Fruit fly (Drosophila melanogaster) whole organism, embryonic: ENCODE data around the gene CG32686.

Source experiments
- Bdp1 ChIP-seq: fragments of 200-800 bp; sonication (Bioruptor generic); optimal IDR thresholded peaks from 3 replicates; lab custom pipeline; 2016; ENCODE audit warnings: missing biosample characterization, missing genetic modification characterization
- Blimp-1 ChIP-seq: fragments of 200-800 bp; sonication (Bioruptor generic); optimal IDR thresholded peaks from 3 replicates; lab custom pipeline; 2018; ENCODE audit warnings: missing biosample characterization, missing genetic modification characterization, mild to moderate bottlenecking, moderate library complexity, missing genetic modification reagents
- CG10462 ChIP-seq: fragments of 200-800 bp; sonication (Bioruptor generic); optimal IDR thresholded peaks from 2 replicates; lab custom pipeline; 2016; ENCODE audit warnings: missing biosample characterization, missing genetic modification characterization
- CG14441 ChIP-seq: fragments of 200-800 bp; sonication (Bioruptor generic); IDR thresholded peaks from 2 replicates; pipeline ENCODE4 v1.3.6; 2022; ENCODE audit warnings: missing biosample characterization, missing genetic modification characterization
- CG14667 ChIP-seq: fragments of 200-800 bp; sonication (Bioruptor generic); IDR thresholded peaks from 2 replicates; pipeline ENCODE4 v1.3.6; 2022; ENCODE audit warnings: missing biosample characterization, missing genetic modification characterization
- CG14965 ChIP-seq: fragments of 200-800 bp; sonication (Bioruptor generic); optimal IDR thresholded peaks from 2 replicates; lab custom pipeline; 2016; ENCODE audit warnings: missing biosample characterization, missing genetic modification characterization, borderline replicate concordance
- CG15514 ChIP-seq: fragments of 200-800 bp; sonication (Bioruptor generic); optimal IDR thresholded peaks from 3 replicates; lab custom pipeline; 2017; ENCODE audit warnings: missing biosample characterization, missing genetic modification characterization, mild to moderate bottlenecking, moderate library complexity, missing genetic modification reagents
- CG1602 ChIP-seq: fragments of 200-800 bp; sonication (Bioruptor generic); optimal IDR thresholded peaks from 3 replicates; lab custom pipeline; 2016; ENCODE audit warnings: missing biosample characterization, missing genetic modification characterization
- CG16813 ChIP-seq: fragments of 200-800 bp; sonication (Bioruptor generic); IDR thresholded peaks from 3 replicates; pipeline ENCODE4 v1.3.6; 2022; ENCODE audit warnings: missing biosample characterization, missing genetic modification characterization; ENCODE audit not compliant: partially characterized antibody
- CG2120 ChIP-seq: fragments of 200-800 bp; sonication (Bioruptor generic); optimal IDR thresholded peaks from 3 replicates; lab custom pipeline; 2016; ENCODE audit warnings: missing biosample characterization, missing genetic modification characterization
- CG2875 ChIP-seq: fragments of 200-800 bp; sonication (Bioruptor generic); optimal IDR thresholded peaks from 2 replicates; lab custom pipeline; 2017; ENCODE audit warnings: missing biosample characterization, mild to moderate bottlenecking, missing genetic modification characterization, missing genetic modification reagents
- CG4404 ChIP-seq: fragments of 200-800 bp; sonication (Bioruptor generic); IDR thresholded peaks from 2 replicates; pipeline ENCODE4 v1.3.6; 2022; ENCODE audit warnings: missing biosample characterization, missing genetic modification characterization
- CG5245 ChIP-seq: fragments of 200-800 bp; sonication (Bioruptor generic); optimal IDR thresholded peaks from 3 replicates; lab custom pipeline; 2016; ENCODE audit warnings: missing biosample characterization, missing genetic modification characterization
- CG6683 ChIP-seq: fragments of 200-800 bp; sonication (Bioruptor generic); optimal IDR thresholded peaks from 2 replicates; lab custom pipeline; 2017; ENCODE audit warnings: missing biosample characterization, mild to moderate bottlenecking, missing genetic modification characterization, missing genetic modification reagents
- CG7372 ChIP-seq: fragments of 200-800 bp; sonication (Bioruptor generic); IDR thresholded peaks from 2 replicates; pipeline ENCODE4 v1.3.6; 2022; ENCODE audit warnings: missing biosample characterization, missing genetic modification characterization
- CG7745 ChIP-seq: fragments of 200-800 bp; sonication (Bioruptor generic); optimal IDR thresholded peaks from 2 replicates; lab custom pipeline; 2018; ENCODE audit warnings: missing biosample characterization, mild to moderate bottlenecking, missing genetic modification characterization, moderate library complexity
- CG9932 ChIP-seq: fragments of 200-800 bp; sonication (Bioruptor generic); IDR thresholded peaks from 2 replicates; pipeline ENCODE4 v1.3.6; 2022; ENCODE audit warnings: missing biosample characterization, missing genetic modification characterization
- Dek ChIP-seq: fragments of 200-800 bp; sonication (Bioruptor generic); optimal IDR thresholded peaks from 3 replicates; lab custom pipeline; 2019; ENCODE audit warnings: missing biosample characterization, mild to moderate bottlenecking, missing genetic modification characterization, moderate library complexity
- Eip74EF ChIP-seq, 2 experiments: fragments of 200-800 bp in 1 of 2; fragments of >200 bp in 1 of 2; sonication (Bioruptor generic) in 1 of 2; optimal IDR thresholded peaks; 2 replicates each; lab custom pipeline; 2017 to 2019; ENCODE audit warnings: missing biosample characterization in 2 of 2, missing genetic modification characterization in 2 of 2, mild to moderate bottlenecking in 1 of 2, moderate library complexity in 1 of 2
- Elba2 ChIP-seq: fragments of 200-800 bp; sonication (Bioruptor generic); optimal IDR thresholded peaks from 3 replicates; lab custom pipeline; 2016; ENCODE audit warnings: missing biosample characterization, missing genetic modification characterization
- GATAe ChIP-seq: fragments of 200-800 bp; sonication (Bioruptor generic); conservative IDR thresholded peaks from 2 replicates; pipeline ENCODE4 v1.3.6; 2022; ENCODE audit warnings: missing biosample characterization, missing genetic modification characterization
- HLH3B ChIP-seq: fragments of 200-800 bp; sonication (Bioruptor generic); IDR thresholded peaks from 2 replicates; pipeline ENCODE4 v1.3.6; 2022; ENCODE audit warnings: missing biosample characterization, missing genetic modification characterization
- HmgD ChIP-seq: fragments of 200-800 bp; sonication (Bioruptor generic); optimal IDR thresholded peaks from 3 replicates; lab custom pipeline; 2016; ENCODE audit warnings: missing biosample characterization, missing genetic modification characterization
- Hmr ChIP-seq: fragments of 200-800 bp; sonication (Bioruptor generic); optimal IDR thresholded peaks from 3 replicates; lab custom pipeline; 2017; ENCODE audit warnings: mild to moderate bottlenecking, missing biosample characterization, missing genetic modification reagents, missing genetic modification characterization
- Hr3 ChIP-seq: fragments of 200-800 bp; sonication (Bioruptor generic); optimal IDR thresholded peaks from 3 replicates; lab custom pipeline; 2016; ENCODE audit warnings: missing biosample characterization, missing genetic modification characterization
- Lpt ChIP-seq: fragments of >200 bp; optimal IDR thresholded peaks from 2 replicates; lab custom pipeline; 2018; ENCODE audit warnings: missing biosample characterization, missing genetic modification characterization
- Mad ChIP-seq: fragments of 200-800 bp; sonication (Bioruptor generic); optimal IDR thresholded peaks from 2 replicates; lab custom pipeline; 2016; ENCODE audit warnings: missing biosample characterization, missing genetic modification characterization
- NC2α ChIP-seq: fragments of 200-800 bp; sonication (Bioruptor generic); optimal IDR thresholded peaks from 2 replicates; lab custom pipeline; 2016; ENCODE audit warnings: missing biosample characterization, missing genetic modification characterization
- Opbp ChIP-seq: fragments of 200-800 bp; sonication (Bioruptor generic); IDR thresholded peaks from 3 replicates; pipeline ENCODE4 v1.3.6; 2022; ENCODE audit warnings: missing biosample characterization, missing genetic modification characterization; ENCODE audit not compliant: partially characterized antibody
- Optix ChIP-seq: fragments of 200-800 bp; sonication (Bioruptor generic); IDR thresholded peaks from 3 replicates; pipeline ENCODE4 v1.3.6; 2022; ENCODE audit warnings: missing biosample characterization, missing genetic modification characterization
- Rfx ChIP-seq: fragments of 200-800 bp; sonication (Bioruptor generic); IDR thresholded peaks from 2 replicates; pipeline ENCODE4 v1.3.6; 2022; ENCODE audit warnings: missing biosample characterization, missing genetic modification characterization
- Side ChIP-seq: fragments of 200-800 bp; sonication (Bioruptor generic); optimal IDR thresholded peaks from 2 replicates; lab custom pipeline; 2016; ENCODE audit warnings: missing biosample characterization, missing genetic modification characterization
- Sin3A ChIP-seq: fragments of >200 bp; optimal IDR thresholded peaks from 2 replicates; lab custom pipeline; 2018
- Sox100B ChIP-seq: fragments of 200-800 bp; sonication (Bioruptor generic); optimal IDR thresholded peaks from 3 replicates; lab custom pipeline; 2018; ENCODE audit warnings: missing biosample characterization, mild to moderate bottlenecking, missing genetic modification characterization
- abd-A ChIP-seq: fragments of 200-800 bp; sonication (Bioruptor generic); optimal IDR thresholded peaks from 3 replicates; lab custom pipeline; 2019; ENCODE audit warnings: missing biosample characterization, mild to moderate bottlenecking, missing genetic modification characterization, moderate library complexity
- al ChIP-seq: fragments of 200-800 bp; sonication (Bioruptor generic); IDR thresholded peaks from 2 replicates; pipeline ENCODE4 v1.3.6; 2022; ENCODE audit warnings: missing biosample characterization, missing genetic modification characterization
- bigmax ChIP-seq: fragments of 200-800 bp; sonication (Bioruptor generic); optimal IDR thresholded peaks from 2 replicates; lab custom pipeline; 2018; ENCODE audit warnings: missing biosample characterization, mild to moderate bottlenecking, missing genetic modification characterization
- cato ChIP-seq: fragments of 200-800 bp; sonication (Bioruptor generic); optimal IDR thresholded peaks from 2 replicates; lab custom pipeline; 2016; ENCODE audit warnings: missing biosample characterization, missing genetic modification characterization, borderline replicate concordance
- dm ChIP-seq: fragments of 200-800 bp; sonication (Bioruptor generic); optimal IDR thresholded peaks from 3 replicates; lab custom pipeline; 2016; ENCODE audit warnings: missing biosample characterization, missing genetic modification characterization
- dpn ChIP-seq, 2 experiments: fragments of 200-800 bp; sonication (Bioruptor generic); optimal IDR thresholded peaks; 3 replicates each; lab custom pipeline; 2016; ENCODE audit warnings: missing biosample characterization in 2 of 2, missing genetic modification characterization in 2 of 2
- exex ChIP-seq: fragments of 200-800 bp; sonication (Bioruptor generic); optimal IDR thresholded peaks from 4 replicates; lab custom pipeline; 2018; ENCODE audit warnings: missing biosample characterization, mild to moderate bottlenecking, missing genetic modification characterization, moderate library complexity
- gsb ChIP-seq: fragments of 200-800 bp; sonication (Bioruptor generic); IDR thresholded peaks from 2 replicates; pipeline ENCODE4 v1.3.6; 2022; ENCODE audit warnings: missing biosample characterization, missing genetic modification characterization
- ham ChIP-seq: fragments of 200-800 bp; sonication (Bioruptor generic); IDR thresholded peaks from 2 replicates; pipeline ENCODE4 v1.3.6; 2022; ENCODE audit warnings: missing biosample characterization, missing genetic modification characterization
- hkb ChIP-seq, 2 experiments: fragments of 200-800 bp in 1 of 2; fragments of >200 bp in 1 of 2; sonication (Bioruptor generic) in 1 of 2; IDR thresholded peaks in 1 of 2; optimal IDR thresholded peaks in 1 of 2; 2 replicates each; pipeline versions ENCODE4 v1.3.6 to Lab custom; 2017 to 2022; ENCODE audit warnings: missing biosample characterization in 1 of 2, missing genetic modification characterization in 1 of 2
- jigr1 ChIP-seq: fragments of 200-800 bp; sonication (Bioruptor generic); IDR thresholded peaks from 3 replicates; pipeline ENCODE4 v1.3.6; 2022; ENCODE audit warnings: missing biosample characterization, missing genetic modification characterization
- jing ChIP-seq: fragments of 200-800 bp; sonication (Bioruptor generic); optimal IDR thresholded peaks from 2 replicates; lab custom pipeline; 2018; ENCODE audit warnings: missing biosample characterization, mild to moderate bottlenecking, missing genetic modification characterization
- lov ChIP-seq, 2 experiments: fragments of 200-800 bp in 1 of 2; fragments of >200 bp in 1 of 2; sonication (Bioruptor generic) in 1 of 2; IDR thresholded peaks in 1 of 2; optimal IDR thresholded peaks in 1 of 2; 2 replicates in 1 of 2; 3 replicates in 1 of 2; pipeline versions ENCODE4 v1.3.6 to Lab custom; 2017 to 2022; ENCODE audit warnings: missing biosample characterization in 1 of 2, missing genetic modification characterization in 1 of 2
- tap ChIP-seq: fragments of 200-800 bp; optimal IDR thresholded peaks from 3 replicates; lab custom pipeline; 2019; ENCODE audit warnings: missing biosample characterization, mild to moderate bottlenecking, missing genetic modification characterization, moderate library complexity
- wdn ChIP-seq: fragments of 200-800 bp; sonication (Bioruptor generic); IDR thresholded peaks from 2 replicates; pipeline ENCODE4 v1.3.6; 2022; ENCODE audit warnings: missing biosample characterization, missing genetic modification characterization

The CG32686 gene

dm6 chrX:10324836-10325566, 50.1 kb downstream of the CG32686 start (continued):
- no peak for TF ChIP-seq Elba2 (GFP tag; lab: Kevin White, UChicago)
- no peak for TF ChIP-seq CG14667 (GFP tag; lab: Robert Waterston, UW)
- TF ChIP-seq Lpt (GFP tag; lab: Kevin White, UChicago) = no peak
- no peak for TF ChIP-seq Side (GFP tag; lab: Kevin White, UChicago)
- no peak for TF ChIP-seq CG7745 (tag; lab: Kevin White, UChicago)
- TF ChIP-seq jigr1 (GFP tag; lab: Robert Waterston, UW) = no peak
- no peak for TF ChIP-seq CG9932 (GFP tag; lab: Robert Waterston, UW)
- no peak for TF ChIP-seq CG2120 (GFP tag; lab: Kevin White, UChicago)
- no peak for TF ChIP-seq CG4404 (GFP tag; lab: Robert Waterston, UW)
- no peak for TF ChIP-seq CG10462 (GFP tag; lab: Kevin White, UChicago)
- TF ChIP-seq CG2875 (GFP tag; lab: Kevin White, UChicago) = no peak
- TF ChIP-seq CG14441 (GFP tag; lab: Robert Waterston, UW) = 0 out of 2 replicates have a peak, but pooled peaks have one; percentile 13
- TF ChIP-seq CG16813 (GFP tag; lab: Robert Waterston, UW) = no peak
- peak; percentile 31 for TF ChIP-seq Sox100B (GFP tag; lab: Kevin White, UChicago)
- no peak for TF ChIP-seq CG14965 (GFP tag; lab: Kevin White, UChicago)
- TF ChIP-seq CG6683 (GFP tag; lab: Kevin White, UChicago) = no peak
- no peak for TF ChIP-seq lov (optimal IDR thresholded peaks at IDR 0.05; lab: Kevin White, UChicago)
- TF ChIP-seq lov (GFP tag; IDR thresholded peaks at IDR 0.05; lab: Robert Waterston, UW) = no peak
- TF ChIP-seq jing (GFP tag; lab: Kevin White, UChicago) = no peak
- no peak for TF ChIP-seq dm (GFP tag; lab: Kevin White, UChicago)
- no peak for TF ChIP-seq bigmax (GFP tag; lab: Kevin White, UChicago)
- no peak for TF ChIP-seq Opbp
- no peak for TF ChIP-seq HLH3B (GFP tag; lab: Robert Waterston, UW)
- no peak for TF ChIP-seq Dek
- TF ChIP-seq gsb (GFP tag; lab: Robert Waterston, UW) = no peak
- TF ChIP-seq Rfx (GFP tag; lab: Robert Waterston, UW) = no peak
- TF ChIP-seq cato (GFP tag; lab: Kevin White, UChicago) = no peak
- TF ChIP-seq dpn (GFP tag; optimal IDR thresholded peaks at IDR 0.05; lab: Kevin White, UChicago) = peak in 1 of 2 experiments; percentile 18
- TF ChIP-seq Hmr = peak; percentile 5
- TF ChIP-seq abd-A (tag; lab: Kevin White, UChicago) = peak; percentile 14
- TF ChIP-seq Blimp-1 (GFP tag; lab: Kevin White, UChicago) = no peak
- no peak for TF ChIP-seq Sin3A
- TF ChIP-seq wdn (GFP tag; lab: Robert Waterston, UW) = no peak
- TF ChIP-seq NC2α (GFP tag; lab: Kevin White, UChicago) = no peak
- no peak for TF ChIP-seq HmgD
- TF ChIP-seq Optix (GFP tag; lab: Robert Waterston, UW) = no peak
- TF ChIP-seq CG15514 (GFP tag; lab: Kevin White, UChicago) = no peak
- no peak for TF ChIP-seq al
- TF ChIP-seq tap (tag; lab: Kevin White, UChicago) = no peak
- TF ChIP-seq Eip74EF (GFP tag; optimal IDR thresholded peaks at IDR 0.05; lab: Kevin White, UChicago) = no peak
- TF ChIP-seq Mad (GFP tag; lab: Kevin White, UChicago) = no peak
- no peak for TF ChIP-seq CG7372
- no peak for TF ChIP-seq exex (tag; lab: Kevin White, UChicago)
- TF ChIP-seq Hr3 (GFP tag; lab: Kevin White, UChicago) = peak; percentile 6
- no peak for TF ChIP-seq CG1602 (GFP tag; lab: Kevin White, UChicago)
- no peak for TF ChIP-seq hkb (optimal IDR thresholded peaks at IDR 0.05; lab: Kevin White, UChicago)
- TF ChIP-seq hkb (GFP tag; IDR thresholded peaks at IDR 0.05; lab: Robert Waterston, UW) = no peak
- no peak for TF ChIP-seq ham (GFP tag; lab: Robert Waterston, UW)
- no peak for TF ChIP-seq CG5245 (GFP tag; lab: Kevin White, UChicago)
- no peak for TF ChIP-seq Bdp1
- no peak for TF ChIP-seq GATAe (GFP tag; lab: Robert Waterston, UW)
